Worm (Caenorhabditis elegans) whole organism, L3 larva: Measurements from ENCODE around the gene taf-6.2.

Experiments used
- jun-1 ChIP-seq: fragments of 150-350 bp; optimal IDR thresholded peaks from 2 replicates; lab custom pipeline; 2014; ENCODE audit warnings: missing biosample characterization, missing genetic modification reagents, missing genetic modification characterization
- nhr-11 ChIP-seq: fragments of 150-350 bp; optimal IDR thresholded peaks from 2 replicates; lab custom pipeline; 2014; ENCODE audit warnings: missing biosample characterization, missing genetic modification characterization
- zag-1 ChIP-seq: fragments of 150-350 bp; optimal IDR thresholded peaks from 2 replicates; lab custom pipeline; 2014; ENCODE audit warnings: missing biosample characterization, missing genetic modification characterization

ce11 chrIV:3722690-3723089, 28.2 kb upstream of the taf-6.2 start, which contains the start of gene Y37E11AM.4:
- TF ChIP-seq zag-1 (no peak), nhr-11 (tag; lab: Kevin White, UChicago) (no peak), jun-1 (tag; lab: Kevin White, UChicago) (no peak)
